Worm (Caenorhabditis elegans): ENCODE data around the gene F11E6.4.

- TF ChIP-seq lsy-2 (tag; optimal IDR thresholded peaks at IDR 0.05), result no peak
- TF ChIP-seq ceh-39 (tag; optimal IDR thresholded peaks at IDR 0.05), result no peak
- TF ChIP-seq snpc-4 (tag; optimal IDR thresholded peaks at IDR 0.05), result no peak
- no peak for TF ChIP-seq sem-2 (GFP tag; optimal IDR thresholded peaks at IDR 0.05)
- TF ChIP-seq pha-4 (tag; optimal IDR thresholded peaks at IDR 0.05), result no peak
- no peak for TF ChIP-seq blmp-1 (tag; optimal IDR thresholded peaks at IDR 0.05)
- no peak for TF ChIP-seq unc-62 (GFP tag; optimal IDR thresholded peaks at IDR 0.05)
- TF ChIP-seq elt-1 (tag; optimal IDR thresholded peaks at IDR 0.05; ENCODE audit: borderline replicate concordance, insufficient read depth), result no peak
- TF ChIP-seq nhr-237 (tag; optimal IDR thresholded peaks at IDR 0.05), result no peak
These were observed 34.9 kb downstream of the F11E6.4 start for ce11 chrIV:17435228-17435627.
